Fruit fly (Drosophila melanogaster) S2 (cell line): ENCODE results near the gene CG5810.
A peak's percentile ranks its signal among the peaks of the same experiment; 100 is the strongest.

ENCODE experiments used
- CG8478 ChIP-seq: fragments of >200 bp; optimal IDR thresholded peaks from 2 replicates; lab custom pipeline; 2018
- CTCF ChIP-seq, 2 experiments: fragments of >200 bp; optimal IDR thresholded peaks; 2 replicates each; lab custom pipeline; 2018

CG5810 gene

dm6 chr3R:21181957-21182356 lies 18.4 kb downstream of the CG5810 start:
- TF ChIP-seq CTCF (optimal IDR thresholded peaks at IDR 0.05; lab: Kevin White, UChicago), result no peak
- TF ChIP-seq CG8478, result no peak

- peak; percentile 84 to 95 for TF ChIP-seq CTCF (optimal IDR thresholded peaks at IDR 0.05; lab: Kevin White, UChicago)
- no peak for TF ChIP-seq CG8478
Measured at dm6 chr3R:21184373-21185132, 21.0 kb downstream of the CG5810 start.

- no peak for TF ChIP-seq CG8478
- no peak for TF ChIP-seq CTCF (optimal IDR thresholded peaks at IDR 0.05; lab: Kevin White, UChicago)
Measured at dm6 chr3R:21185655-21186054, 22.1 kb downstream of the CG5810 start.

dm6 chr3R:21186606-21187393 lies 23.2 kb downstream of the CG5810 start:
- TF ChIP-seq CTCF (optimal IDR thresholded peaks at IDR 0.05; lab: Kevin White, UChicago) (no peak), CG8478 (no peak)

- TF ChIP-seq CTCF (optimal IDR thresholded peaks at IDR 0.05; lab: Kevin White, UChicago) (no peak), CG8478 (no peak)
Measured at dm6 chr3R:21187394-21188392, 24.1 kb downstream of the CG5810 start.

dm6 chr3R:21188540-21189276 lies 25.1 kb downstream of the CG5810 start:
- TF ChIP-seq CTCF (optimal IDR thresholded peaks at IDR 0.05; lab: Kevin White, UChicago), result no peak
- TF ChIP-seq CG8478, result no peak

dm6 chr3R:21189520-21190180 lies 26.1 kb downstream of the CG5810 start:
- no peak for TF ChIP-seq CTCF (optimal IDR thresholded peaks at IDR 0.05; lab: Kevin White, UChicago)
- TF ChIP-seq CG8478, result no peak

- TF ChIP-seq CG8478, result no peak
- TF ChIP-seq CTCF (optimal IDR thresholded peaks at IDR 0.05; lab: Kevin White, UChicago), result no peak
Measured at dm6 chr3R:21190797-21191401, 27.3 kb downstream of the CG5810 start.

- TF ChIP-seq CG8478, result no peak
- TF ChIP-seq CTCF (optimal IDR thresholded peaks at IDR 0.05; lab: Kevin White, UChicago), result no peak
Measured at dm6 chr3R:21192267-21192666, 28.7 kb downstream of the CG5810 start.

- no peak for TF ChIP-seq CG8478
- no peak for TF ChIP-seq CTCF (optimal IDR thresholded peaks at IDR 0.05; lab: Kevin White, UChicago)
Measured at dm6 chr3R:21193742-21194141, 30.2 kb downstream of the CG5810 start.

- TF ChIP-seq CG8478 (no peak), CTCF (optimal IDR thresholded peaks at IDR 0.05; lab: Kevin White, UChicago) (no peak)
Measured at dm6 chr3R:21195210-21195967, 31.8 kb downstream of the CG5810 start.

- TF ChIP-seq CTCF (optimal IDR thresholded peaks at IDR 0.05; lab: Kevin White, UChicago) (no peak), CG8478 (no peak)
Measured at dm6 chr3R:21197566-21197965, 34.0 kb downstream of the CG5810 start.

dm6 chr3R:21198073-21198472 lies 34.5 kb downstream of the CG5810 start:
- TF ChIP-seq CTCF (optimal IDR thresholded peaks at IDR 0.05; lab: Kevin White, UChicago), result no peak
- no peak for TF ChIP-seq CG8478
